Fruit fly (Drosophila melanogaster) whole organism, embryonic: ENCODE data around the gene CG14803.

Source experiments
- B-H2 ChIP-seq: fragments of 200-800 bp; sonication (Bioruptor generic); optimal IDR thresholded peaks from 2 replicates; lab custom pipeline; 2018; ENCODE audit warnings: missing biosample characterization, mild to moderate bottlenecking, missing genetic modification characterization
- Bdp1 ChIP-seq: fragments of 200-800 bp; sonication (Bioruptor generic); optimal IDR thresholded peaks from 3 replicates; lab custom pipeline; 2016; ENCODE audit warnings: missing biosample characterization, missing genetic modification characterization
- C15 ChIP-seq: fragments of 200-800 bp; sonication (Bioruptor generic); IDR thresholded peaks from 3 replicates; pipeline ENCODE4 v1.3.6; 2022; ENCODE audit warnings: missing biosample characterization, missing genetic modification characterization
- CG1024 ChIP-seq: fragments of 200-800 bp; sonication (Bioruptor generic); IDR thresholded peaks from 2 replicates; pipeline ENCODE4 v1.3.6; 2022; ENCODE audit warnings: missing biosample characterization, missing genetic modification characterization
- CG11085 ChIP-seq: fragments of 200-800 bp; sonication (Bioruptor generic); IDR thresholded peaks from 2 replicates; pipeline ENCODE4 v1.3.6; 2022; ENCODE audit warnings: missing biosample characterization, missing genetic modification characterization
- CG11093 ChIP-seq: fragments of 200-800 bp; sonication (Bioruptor generic); IDR thresholded peaks from 3 replicates; pipeline ENCODE4 v1.3.6; 2022; ENCODE audit warnings: missing biosample characterization, missing genetic modification characterization
- CG11247 ChIP-seq: fragments of 200-800 bp; sonication (Bioruptor generic); IDR thresholded peaks from 2 replicates; pipeline ENCODE4 v1.3.6; 2022; ENCODE audit warnings: missing biosample characterization, missing genetic modification characterization
- CG13894 ChIP-seq: fragments of 200-800 bp; sonication (Bioruptor generic); optimal IDR thresholded peaks from 3 replicates; lab custom pipeline; 2018; ENCODE audit warnings: missing biosample characterization, mild to moderate bottlenecking, missing genetic modification characterization, moderate library complexity
- CG14014 ChIP-seq: fragments of 200-800 bp; sonication (Bioruptor generic); IDR thresholded peaks from 2 replicates; pipeline ENCODE4 v1.3.6; 2022; ENCODE audit warnings: missing biosample characterization, missing genetic modification characterization
- CG14860 ChIP-seq: fragments of 200-800 bp; sonication (Bioruptor generic); IDR thresholded peaks from 3 replicates; pipeline ENCODE4 v1.3.6; 2022; ENCODE audit warnings: missing biosample characterization, missing genetic modification characterization; ENCODE audit not compliant: partially characterized antibody
- CG1603 ChIP-seq: fragments of 200-800 bp; sonication (Bioruptor generic); optimal IDR thresholded peaks from 2 replicates; lab custom pipeline; 2019; ENCODE audit warnings: missing biosample characterization, mild to moderate bottlenecking, missing genetic modification characterization, moderate library complexity
- CG17802 ChIP-seq: fragments of 200-800 bp; sonication (Bioruptor generic); optimal IDR thresholded peaks from 2 replicates; lab custom pipeline; 2018; ENCODE audit warnings: missing biosample characterization, mild to moderate bottlenecking, missing genetic modification characterization, moderate library complexity
- CG18476 ChIP-seq: fragments of 200-800 bp; sonication (Bioruptor generic); optimal IDR thresholded peaks from 2 replicates; lab custom pipeline; 2016; ENCODE audit warnings: missing biosample characterization, mild to moderate bottlenecking, missing genetic modification characterization
- CG2129 ChIP-seq: fragments of 200-800 bp; sonication (Bioruptor generic); IDR thresholded peaks from 2 replicates; pipeline ENCODE4 v1.3.6; 2022; ENCODE audit warnings: missing biosample characterization, missing genetic modification characterization; ENCODE audit not compliant: partially characterized antibody
- CG2875 ChIP-seq: fragments of 200-800 bp; sonication (Bioruptor generic); optimal IDR thresholded peaks from 2 replicates; lab custom pipeline; 2017; ENCODE audit warnings: missing biosample characterization, mild to moderate bottlenecking, missing genetic modification characterization, missing genetic modification reagents
- CG30403 ChIP-seq: fragments of 200-800 bp; sonication (Bioruptor generic); optimal IDR thresholded peaks from 3 replicates; lab custom pipeline; 2016; ENCODE audit warnings: missing biosample characterization, missing genetic modification characterization
- CG3065 ChIP-seq: fragments of 200-800 bp; sonication (Bioruptor generic); optimal IDR thresholded peaks from 2 replicates; lab custom pipeline; 2016; ENCODE audit warnings: missing biosample characterization, missing genetic modification characterization
- CG3163 ChIP-seq: fragments of 200-800 bp; sonication (Bioruptor generic); optimal IDR thresholded peaks from 3 replicates; lab custom pipeline; 2016; ENCODE audit warnings: missing biosample characterization, missing genetic modification characterization
- CG3407 ChIP-seq: fragments of 200-800 bp; sonication (Bioruptor generic); optimal IDR thresholded peaks from 2 replicates; lab custom pipeline; 2018; ENCODE audit warnings: missing biosample characterization, mild to moderate bottlenecking, missing genetic modification characterization
- CG5180 ChIP-seq: fragments of 200-800 bp; sonication (Bioruptor generic); optimal IDR thresholded peaks from 3 replicates; lab custom pipeline; 2017; ENCODE audit warnings: missing biosample characterization, missing genetic modification characterization, mild to moderate bottlenecking, moderate library complexity, missing genetic modification reagents
- CG6683 ChIP-seq: fragments of 200-800 bp; sonication (Bioruptor generic); optimal IDR thresholded peaks from 2 replicates; lab custom pipeline; 2017; ENCODE audit warnings: missing biosample characterization, mild to moderate bottlenecking, missing genetic modification characterization, missing genetic modification reagents
- CG6689 ChIP-seq: fragments of 200-800 bp; sonication (Bioruptor generic); IDR thresholded peaks from 2 replicates; pipeline ENCODE4 v1.3.6; 2022; ENCODE audit warnings: missing biosample characterization, missing genetic modification characterization
- CG7745 ChIP-seq: fragments of 200-800 bp; sonication (Bioruptor generic); optimal IDR thresholded peaks from 2 replicates; lab custom pipeline; 2018; ENCODE audit warnings: missing biosample characterization, mild to moderate bottlenecking, missing genetic modification characterization, moderate library complexity
- CG7928 ChIP-seq: fragments of 200-800 bp; sonication (Bioruptor generic); optimal IDR thresholded peaks from 2 replicates; lab custom pipeline; 2017; ENCODE audit warnings: missing biosample characterization, mild to moderate bottlenecking, missing genetic modification characterization
- CG8359 ChIP-seq: fragments of 200-800 bp; sonication (Bioruptor generic); optimal IDR thresholded peaks from 2 replicates; lab custom pipeline; 2017; ENCODE audit warnings: missing biosample characterization, mild to moderate bottlenecking, missing genetic modification characterization, borderline replicate concordance
- CG8388 ChIP-seq: fragments of 200-800 bp; sonication (Bioruptor generic); optimal IDR thresholded peaks from 2 replicates; lab custom pipeline; 2019; ENCODE audit warnings: missing biosample characterization, mild to moderate bottlenecking, missing genetic modification characterization, moderate library complexity
- CG9215 ChIP-seq: fragments of 200-800 bp; sonication (Bioruptor generic); IDR thresholded peaks from 2 replicates; pipeline ENCODE4 v1.3.6; 2022; ENCODE audit warnings: missing biosample characterization, missing genetic modification characterization
- Fer3 ChIP-seq: fragments of 200-800 bp; sonication (Bioruptor generic); optimal IDR thresholded peaks from 2 replicates; lab custom pipeline; 2018; ENCODE audit warnings: missing biosample characterization, mild to moderate bottlenecking, missing genetic modification characterization, moderate library complexity
- GATAe ChIP-seq: fragments of 200-800 bp; sonication (Bioruptor generic); conservative IDR thresholded peaks from 2 replicates; pipeline ENCODE4 v1.3.6; 2022; ENCODE audit warnings: missing biosample characterization, missing genetic modification characterization
- Mes4 ChIP-seq: fragments of 200-800 bp; sonication (Bioruptor generic); optimal IDR thresholded peaks from 2 replicates; lab custom pipeline; 2016; ENCODE audit warnings: missing biosample characterization, missing genetic modification characterization
- Mrtf ChIP-seq: fragments of 200-800 bp; sonication (Bioruptor generic); IDR thresholded peaks from 3 replicates; pipeline ENCODE4 v1.3.6; 2022; ENCODE audit warnings: missing biosample characterization, missing genetic modification characterization
- Optix ChIP-seq: fragments of 200-800 bp; sonication (Bioruptor generic); IDR thresholded peaks from 3 replicates; pipeline ENCODE4 v1.3.6; 2022; ENCODE audit warnings: missing biosample characterization, missing genetic modification characterization
- Six4 ChIP-seq: fragments of 200-800 bp; sonication (Bioruptor generic); optimal IDR thresholded peaks from 2 replicates; lab custom pipeline; 2016; ENCODE audit warnings: missing biosample characterization, missing genetic modification characterization
- ash1 ChIP-seq: fragments of 200-800 bp; sonication (Bioruptor generic); optimal IDR thresholded peaks from 2 replicates; lab custom pipeline; 2018; ENCODE audit warnings: missing biosample characterization, mild to moderate bottlenecking, missing genetic modification characterization
- chn ChIP-seq: fragments of 200-800 bp; sonication (Bioruptor generic); optimal IDR thresholded peaks from 2 replicates; lab custom pipeline; 2016; ENCODE audit warnings: missing biosample characterization, missing genetic modification characterization
- ci ChIP-seq: fragments of 200-800 bp; sonication (Bioruptor generic); IDR thresholded peaks from 3 replicates; pipeline ENCODE4 v1.3.6; 2022; ENCODE audit warnings: missing biosample characterization, missing genetic modification characterization
- gt ChIP-seq: fragments of 200-800 bp; sonication (Bioruptor generic); IDR thresholded peaks from 2 replicates; pipeline ENCODE4 v1.3.6; 2022; ENCODE audit warnings: missing biosample characterization, missing genetic modification characterization
- her ChIP-seq: fragments of 200-800 bp; sonication (Bioruptor generic); optimal IDR thresholded peaks from 2 replicates; lab custom pipeline; 2016; ENCODE audit warnings: missing biosample characterization, missing genetic modification characterization
- jigr1 ChIP-seq: fragments of 200-800 bp; sonication (Bioruptor generic); IDR thresholded peaks from 3 replicates; pipeline ENCODE4 v1.3.6; 2022; ENCODE audit warnings: missing biosample characterization, missing genetic modification characterization
- jumu ChIP-seq: fragments of 200-800 bp; sonication (Bioruptor generic); optimal IDR thresholded peaks from 3 replicates; lab custom pipeline; 2016; ENCODE audit warnings: missing biosample characterization, missing genetic modification characterization
- nau ChIP-seq: fragments of 200-800 bp; sonication (Bioruptor generic); optimal IDR thresholded peaks from 3 replicates; lab custom pipeline; 2017; ENCODE audit warnings: missing biosample characterization, mild to moderate bottlenecking, missing genetic modification characterization, missing genetic modification reagents
- phol ChIP-seq: fragments of 200-800 bp; sonication (Bioruptor generic); optimal IDR thresholded peaks from 3 replicates; lab custom pipeline; 2018; ENCODE audit warnings: missing biosample characterization, mild to moderate bottlenecking, missing genetic modification characterization, moderate library complexity
- sc ChIP-seq, 3 experiments: fragments of >200 bp in 2 of 3; fragments of 200-800 bp in 1 of 3; sonication (Bioruptor generic) in 1 of 3; optimal IDR thresholded peaks; 2 replicates in 2 of 3; 3 replicates in 1 of 3; lab custom pipeline; 2017; ENCODE audit warnings: mild to moderate bottlenecking in 1 of 3, missing biosample characterization in 1 of 3, missing genetic modification characterization in 1 of 3, missing genetic modification reagents in 1 of 3
- seq ChIP-seq: fragments of 200-800 bp; sonication (Bioruptor generic); IDR thresholded peaks from 2 replicates; pipeline ENCODE4 v1.3.6; 2022; ENCODE audit warnings: missing biosample characterization, missing genetic modification characterization
- ssp ChIP-seq: fragments of 200-800 bp; sonication (Bioruptor generic); IDR thresholded peaks from 2 replicates; pipeline ENCODE4 v1.3.6; 2022; ENCODE audit warnings: missing biosample characterization, missing genetic modification characterization
- tap ChIP-seq: fragments of 200-800 bp; optimal IDR thresholded peaks from 3 replicates; lab custom pipeline; 2019; ENCODE audit warnings: missing biosample characterization, mild to moderate bottlenecking, missing genetic modification characterization, moderate library complexity
- wor ChIP-seq: fragments of 200-800 bp; sonication (Bioruptor generic); IDR thresholded peaks from 2 replicates; pipeline ENCODE4 v1.3.6; 2022; ENCODE audit warnings: missing biosample characterization, missing genetic modification characterization
- z ChIP-seq: fragments of 200-800 bp; sonication (Bioruptor generic); IDR thresholded peaks from 3 replicates; pipeline ENCODE4 v1.3.6; 2022; ENCODE audit warnings: missing biosample characterization, missing genetic modification characterization
- zen ChIP-seq: fragments of 200-800 bp; sonication (Bioruptor generic); optimal IDR thresholded peaks from 3 replicates; lab custom pipeline; 2018; ENCODE audit warnings: missing biosample characterization, mild to moderate bottlenecking, missing genetic modification characterization, moderate library complexity
- zen2 ChIP-seq: fragments of 200-800 bp; sonication (Bioruptor generic); IDR thresholded peaks from 3 replicates; pipeline ENCODE4 v1.3.6; 2022; ENCODE audit warnings: missing biosample characterization, missing genetic modification characterization; ENCODE audit not compliant: partially characterized antibody

The CG14803 gene

DNA sequence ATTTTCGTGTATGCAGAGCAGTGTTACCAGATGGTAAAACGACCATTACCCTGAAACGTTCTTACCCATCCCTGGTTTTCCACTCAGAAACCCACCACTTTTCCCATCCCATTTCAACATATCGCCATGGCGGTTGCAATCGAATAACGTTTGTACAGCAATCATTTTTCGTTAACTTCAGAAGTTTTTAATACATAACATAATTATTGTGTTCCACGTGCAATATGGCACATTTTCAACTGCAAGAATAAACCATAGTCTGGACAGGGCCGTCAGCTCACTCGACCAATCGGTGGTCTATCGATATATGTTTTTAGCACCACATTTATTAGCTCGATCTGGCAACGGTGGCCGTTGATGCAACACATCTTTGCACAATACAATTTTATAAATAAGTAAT, 21.3 kb downstream of the CG14803 start, which contains the start of the genes trr and mRpL16 (continued):
- TF ChIP-seq Six4 (GFP tag; lab: Kevin White, UChicago) (no peak), CG3065 (GFP tag; lab: Kevin White, UChicago) (no peak), CG11085 (GFP tag; lab: Robert Waterston, UW) (no peak), CG7745 (tag; lab: Kevin White, UChicago) (no peak), tap (no peak), CG30403 (GFP tag; lab: Kevin White, UChicago) (peak; percentile 18), C15 (GFP tag; lab: Robert Waterston, UW) (no peak), seq (peak; percentile 56; the same call in 1 of the 2 replicates), CG2875 (GFP tag; lab: Kevin White, UChicago) (no peak), her (GFP tag; lab: Kevin White, UChicago) (no peak), Mrtf (no peak), phol (tag; lab: Kevin White, UChicago) (peak; percentile 83), wor (GFP tag; lab: Robert Waterston, UW) (no peak), CG11247 (GFP tag; lab: Robert Waterston, UW) (peak; percentile 35; the same call in 1 of the 2 replicates), Bdp1 (GFP tag; lab: Kevin White, UChicago) (no peak), CG6683 (GFP tag; lab: Kevin White, UChicago) (no peak), CG13894 (tag; lab: Kevin White, UChicago) (no peak), Fer3 (tag; lab: Kevin White, UChicago) (no peak), CG1024 (no peak), GATAe (no peak), CG6689 (GFP tag; lab: Robert Waterston, UW) (0 out of 2 replicates have a peak, but pooled peaks have one; percentile 36), z (no peak), CG7928 (GFP tag; lab: Kevin White, UChicago) (peak; percentile 92), CG14860 (GFP tag; lab: Robert Waterston, UW) (peak; percentile 28; the same call in 1 of the 3 replicates), CG1603 (tag; lab: Kevin White, UChicago) (peak; percentile 85), ash1 (GFP tag; lab: Kevin White, UChicago) (no peak), CG3407 (GFP tag; lab: Kevin White, UChicago) (no peak), B-H2 (GFP tag; lab: Kevin White, UChicago) (no peak), gt (GFP tag; lab: Robert Waterston, UW) (no peak), CG9215 (peak; percentile 44; the same call in 1 of the 2 replicates), CG11093 (GFP tag; lab: Robert Waterston, UW) (no peak; the same call in 2 of the 3 replicates), CG8388 (GFP tag; lab: Kevin White, UChicago) (peak; percentile 26), zen2 (GFP tag; lab: Robert Waterston, UW) (peak; percentile 30; the same call in 1 of the 3 replicates), jumu (GFP tag; lab: Kevin White, UChicago) (peak; percentile 49), ssp (peak; percentile 88), Optix (GFP tag; lab: Robert Waterston, UW) (0 out of 3 replicates have a peak, but pooled peaks have one; percentile 40), Mes4 (GFP tag; lab: Kevin White, UChicago) (no peak), ci (0 out of 3 replicates have a peak, but pooled peaks have one; percentile 43), CG18476 (GFP tag; lab: Kevin White, UChicago) (no peak), CG17802 (peak; percentile 100), CG2129 (GFP tag; lab: Robert Waterston, UW) (peak; percentile 44; the same call in 1 of the 2 replicates), chn (GFP tag; lab: Kevin White, UChicago) (peak; percentile 20), CG14014 (GFP tag; lab: Robert Waterston, UW) (no peak), CG8359 (GFP tag; lab: Kevin White, UChicago) (no peak), nau (GFP tag; lab: Kevin White, UChicago) (no peak), jigr1 (GFP tag; lab: Robert Waterston, UW) (no peak), zen (tag; lab: Kevin White, UChicago) (peak; percentile 13), CG5180 (no peak), sc (optimal IDR thresholded peaks at IDR 0.05; lab: Kevin White, UChicago) (no peak), sc (GFP tag; optimal IDR thresholded peaks at IDR 0.05; lab: Kevin White, UChicago) (no peak), CG3163 (GFP tag; lab: Kevin White, UChicago) (no peak)
